Worm (Caenorhabditis elegans) whole organism, L3 larva: ENCODE measurements around the gene F22F4.4.

Experiments
- R02D3.7 ChIP-seq: fragments of 150-350 bp; optimal IDR thresholded peaks from 2 replicates; lab custom pipeline; 2014; ENCODE audit warnings: missing biosample characterization, missing genetic modification characterization
- ZK546.5 ChIP-seq: sonication (generic microtip); optimal IDR thresholded peaks from 2 replicates; lab custom pipeline; 2017; ENCODE audit warnings: missing biosample characterization, missing genetic modification characterization
- aly-2 ChIP-seq: fragments of 150-350 bp; optimal IDR thresholded peaks from 2 replicates; lab custom pipeline; 2014; ENCODE audit warnings: missing biosample characterization, missing genetic modification characterization
- ama-1 ChIP-seq: fragments of 150-350 bp; optimal IDR thresholded peaks from 2 replicates; lab custom pipeline; 2018
- ceh-16 ChIP-seq: sonication (generic microtip); optimal IDR thresholded peaks from 2 replicates; lab custom pipeline; 2017; ENCODE audit warnings: missing biosample characterization, missing genetic modification characterization
- ceh-28 ChIP-seq: fragments of 150-350 bp; optimal IDR thresholded peaks from 2 replicates; lab custom pipeline; 2014; ENCODE audit warnings: missing biosample characterization, missing genetic modification reagents, missing genetic modification characterization
- ceh-82 ChIP-seq: fragments of 150-350 bp; optimal IDR thresholded peaks from 2 replicates; lab custom pipeline; 2014; ENCODE audit warnings: missing biosample characterization, missing genetic modification characterization
- ceh-9 ChIP-seq: sonication (generic microtip); optimal IDR thresholded peaks from 2 replicates; lab custom pipeline; 2018; ENCODE audit warnings: missing biosample characterization, missing genetic modification characterization
- daf-12 ChIP-seq: fragments of 150-350 bp; optimal IDR thresholded peaks from 2 replicates; lab custom pipeline; 2014; ENCODE audit warnings: missing biosample characterization, missing genetic modification reagents, missing genetic modification characterization
- egl-27 ChIP-seq: sonication (generic microtip); optimal IDR thresholded peaks from 4 replicates; lab custom pipeline; 2017; ENCODE audit warnings: missing biosample characterization, missing genetic modification reagents, missing genetic modification characterization
- egl-5 ChIP-seq: fragments of 150-350 bp; optimal IDR thresholded peaks from 2 replicates; lab custom pipeline; 2017; ENCODE audit warnings: missing biosample characterization, missing genetic modification reagents, missing genetic modification characterization, inconsistent platforms
- elt-1 ChIP-seq: fragments of 150-350 bp; optimal IDR thresholded peaks from 2 replicates; lab custom pipeline; 2014; ENCODE audit warnings: missing biosample characterization, missing genetic modification characterization
- elt-2 ChIP-seq: sonication (generic microtip); optimal IDR thresholded peaks from 2 replicates; lab custom pipeline; 2016; ENCODE audit warnings: missing genetic modification reagents, mild to moderate bottlenecking, missing genetic modification characterization, missing compliant biosample characterization
- elt-3 ChIP-seq, 3 experiments: fragments of 150-350 bp in 1 of 3; sonication (generic microtip) in 2 of 3; optimal IDR thresholded peaks; 2 replicates in 2 of 3; 4 replicates in 1 of 3; lab custom pipeline; 2014 to 2017; ENCODE audit warnings: missing biosample characterization in 3 of 3, missing genetic modification characterization in 3 of 3
- eor-1 ChIP-seq, 2 experiments: fragments of 150-350 bp; optimal IDR thresholded peaks; 2 replicates each; lab custom pipeline; 2014 to 2018; ENCODE audit warnings: missing biosample characterization in 2 of 2, missing genetic modification characterization in 2 of 2
- fkh-10 ChIP-seq: sonication (generic microtip); optimal IDR thresholded peaks from 2 replicates; lab custom pipeline; 2017; ENCODE audit warnings: missing biosample characterization, missing genetic modification reagents, missing genetic modification characterization
- fkh-2 ChIP-seq: fragments of 150-350 bp; optimal IDR thresholded peaks from 2 replicates; lab custom pipeline; 2014; ENCODE audit warnings: missing biosample characterization, missing genetic modification reagents, missing genetic modification characterization
- fos-1 ChIP-seq: fragments of 150-350 bp; optimal IDR thresholded peaks from 2 replicates; lab custom pipeline; 2014; ENCODE audit warnings: missing biosample characterization, missing genetic modification characterization
- hmg-11 ChIP-seq: sonication (generic microtip); optimal IDR thresholded peaks from 2 replicates; lab custom pipeline; 2016; ENCODE audit warnings: missing genetic modification characterization, missing compliant biosample characterization
- jun-1 ChIP-seq: fragments of 150-350 bp; optimal IDR thresholded peaks from 2 replicates; lab custom pipeline; 2014; ENCODE audit warnings: missing biosample characterization, missing genetic modification reagents, missing genetic modification characterization
- lin-15B ChIP-seq: fragments of 150-350 bp; optimal IDR thresholded peaks from 2 replicates; lab custom pipeline; 2014; ENCODE audit warnings: missing biosample characterization, missing genetic modification characterization
- lin-39 ChIP-seq: fragments of 150-350 bp; optimal IDR thresholded peaks from 2 replicates; lab custom pipeline; 2018; ENCODE audit warnings: missing biosample characterization, missing genetic modification reagents, missing genetic modification characterization
- lsy-12 ChIP-seq: sonication (generic microtip); optimal IDR thresholded peaks from 2 replicates; lab custom pipeline; 2016; ENCODE audit warnings: mild to moderate bottlenecking, missing genetic modification characterization, missing compliant biosample characterization
- mdl-1 ChIP-seq: fragments of 150-350 bp; optimal IDR thresholded peaks from 2 replicates; lab custom pipeline; 2014; ENCODE audit warnings: missing biosample characterization, missing genetic modification characterization
- mml-1 ChIP-seq: fragments of 150-350 bp; sonication (generic microtip); optimal IDR thresholded peaks from 3 replicates; lab custom pipeline; 2014; ENCODE audit warnings: missing biosample characterization, missing genetic modification characterization
- nfya-1 ChIP-seq: sonication (generic microtip); optimal IDR thresholded peaks from 2 replicates; lab custom pipeline; 2017; ENCODE audit warnings: missing genetic modification characterization, mild to moderate bottlenecking, missing compliant biosample characterization, antibody characterized with exemption, moderate library complexity; ENCODE audit not compliant: insufficient read depth
- nhr-11 ChIP-seq: fragments of 150-350 bp; optimal IDR thresholded peaks from 2 replicates; lab custom pipeline; 2014; ENCODE audit warnings: missing biosample characterization, missing genetic modification characterization
- nhr-12 ChIP-seq: fragments of 150-350 bp; optimal IDR thresholded peaks from 2 replicates; lab custom pipeline; 2014; ENCODE audit warnings: missing biosample characterization, missing genetic modification characterization
- nhr-23 ChIP-seq: fragments of 150-350 bp; optimal IDR thresholded peaks from 2 replicates; lab custom pipeline; 2014; ENCODE audit warnings: missing biosample characterization, missing genetic modification reagents, missing genetic modification characterization
- nhr-237 ChIP-seq: fragments of 150-350 bp; optimal IDR thresholded peaks from 2 replicates; lab custom pipeline; 2014; ENCODE audit warnings: missing biosample characterization, missing genetic modification characterization
- nhr-25 ChIP-seq: sonication (generic microtip); optimal IDR thresholded peaks from 2 replicates; lab custom pipeline; 2017; ENCODE audit warnings: missing biosample characterization, missing genetic modification characterization
- nhr-28 ChIP-seq: fragments of 150-350 bp; optimal IDR thresholded peaks from 2 replicates; lab custom pipeline; 2014; ENCODE audit warnings: missing biosample characterization, missing genetic modification characterization
- nhr-43 ChIP-seq: sonication (generic microtip); optimal IDR thresholded peaks from 2 replicates; lab custom pipeline; 2016; ENCODE audit warnings: mild to moderate bottlenecking, missing genetic modification characterization, missing compliant biosample characterization; ENCODE audit not compliant: poor library complexity, severe bottlenecking
- nhr-67 ChIP-seq: fragments of 150-350 bp; optimal IDR thresholded peaks from 2 replicates; lab custom pipeline; 2014; ENCODE audit warnings: missing biosample characterization, missing genetic modification characterization
- nhr-76 ChIP-seq: fragments of 150-350 bp; sonication (generic microtip); optimal IDR thresholded peaks from 5 replicates; lab custom pipeline; 2014; ENCODE audit warnings: missing biosample characterization, missing genetic modification characterization
- nhr-77 ChIP-seq: fragments of 150-350 bp; optimal IDR thresholded peaks from 2 replicates; lab custom pipeline; 2014; ENCODE audit warnings: missing biosample characterization, missing genetic modification characterization
- pha-4 ChIP-seq: fragments of 150-350 bp; optimal IDR thresholded peaks from 2 replicates; lab custom pipeline; 2014; ENCODE audit warnings: missing biosample characterization, missing genetic modification reagents, missing genetic modification characterization
- pqm-1 ChIP-seq: fragments of 150-350 bp; optimal IDR thresholded peaks from 2 replicates; lab custom pipeline; 2017; ENCODE audit warnings: missing biosample characterization, missing genetic modification characterization, inconsistent platforms
- sea-2 ChIP-seq: fragments of 150-350 bp; sonication (generic microtip); optimal IDR thresholded peaks from 4 replicates; lab custom pipeline; 2014; ENCODE audit warnings: missing biosample characterization, missing genetic modification reagents, missing genetic modification characterization
- skn-1 ChIP-seq: fragments of 150-350 bp; optimal IDR thresholded peaks from 2 replicates; lab custom pipeline; 2014; ENCODE audit warnings: missing biosample characterization, missing genetic modification characterization
- snpc-4 ChIP-seq: fragments of 150-350 bp; optimal IDR thresholded peaks from 2 replicates; lab custom pipeline; 2014; ENCODE audit warnings: missing biosample characterization, missing genetic modification characterization
- tbx-2 ChIP-seq: sonication (generic microtip); optimal IDR thresholded peaks from 2 replicates; lab custom pipeline; 2016; ENCODE audit warnings: mild to moderate bottlenecking, missing genetic modification characterization, missing compliant biosample characterization
- unc-39 ChIP-seq: sonication (generic microtip); optimal IDR thresholded peaks from 4 replicates; lab custom pipeline; 2017; ENCODE audit warnings: missing biosample characterization, missing genetic modification characterization
- unc-62 ChIP-seq: fragments of 150-350 bp; sonication (generic microtip); optimal IDR thresholded peaks from 4 replicates; lab custom pipeline; 2014; ENCODE audit warnings: missing biosample characterization, missing genetic modification reagents, missing genetic modification characterization
- zag-1 ChIP-seq: fragments of 150-350 bp; optimal IDR thresholded peaks from 2 replicates; lab custom pipeline; 2014; ENCODE audit warnings: missing biosample characterization, missing genetic modification characterization
- ztf-11 ChIP-seq: fragments of 150-350 bp; optimal IDR thresholded peaks from 2 replicates; lab custom pipeline; 2014; ENCODE audit warnings: missing biosample characterization, missing genetic modification characterization
- ztf-4 ChIP-seq: fragments of 150-350 bp; optimal IDR thresholded peaks from 2 replicates; lab custom pipeline; 2014; ENCODE audit warnings: missing biosample characterization, missing genetic modification characterization

F22F4.4 gene

ce11 chrX:5985720-5986119, 15.6 kb downstream of the F22F4.4 start:
- TF ChIP-seq ztf-11 (tag; lab: Kevin White, UChicago) (no peak), unc-62 (GFP tag; lab: Kevin White, UChicago) (no peak), pqm-1 (tag; lab: Kevin White, UChicago) (peak; percentile 3), elt-2 (tag; lab: Kevin White, UChicago) (peak; percentile 69), egl-5 (tag; lab: Kevin White, UChicago) (no peak)

- TF ChIP-seq fkh-10 (GFP tag; lab: Kevin White, UChicago) = peak; percentile 56
- TF ChIP-seq tbx-2 (tag; lab: Kevin White, UChicago) = peak; percentile 63
- TF ChIP-seq nhr-76 (tag; lab: Kevin White, UChicago) = no peak
- no peak for TF ChIP-seq aly-2
- TF ChIP-seq nhr-28 = no peak
- TF ChIP-seq sea-2 (GFP tag; lab: Kevin White, UChicago) = no peak
- no peak for TF ChIP-seq nhr-11 (tag; lab: Kevin White, UChicago)
- TF ChIP-seq nhr-67 (tag; lab: Kevin White, UChicago) = no peak
- TF ChIP-seq ceh-82 = peak; percentile 76
- TF ChIP-seq nhr-23 (tag; lab: Kevin White, UChicago) = peak; percentile 74
- TF ChIP-seq nhr-77 (tag; lab: Kevin White, UChicago) = no peak
- peak; percentile 49 for TF ChIP-seq zag-1
- peak; percentile 61 for TF ChIP-seq snpc-4 (tag; lab: Kevin White, UChicago)
- no peak for TF ChIP-seq daf-12 (tag; lab: Kevin White, UChicago)
- TF ChIP-seq fkh-2 (tag; lab: Kevin White, UChicago) = no peak
- TF ChIP-seq fos-1 (tag; lab: Kevin White, UChicago) = no peak
- peak; percentile 75 for TF ChIP-seq elt-2 (tag; lab: Kevin White, UChicago)
- peak; percentile 60 for TF ChIP-seq ceh-28
- peak; percentile 93 for TF ChIP-seq pha-4 (tag; lab: Kevin White, UChicago)
- peak; percentile 79 for TF ChIP-seq egl-5 (tag; lab: Kevin White, UChicago)
- TF ChIP-seq nhr-12 (tag; lab: Kevin White, UChicago) = no peak
- TF ChIP-seq unc-39 (tag; lab: Kevin White, UChicago) = no peak
- peak; percentile 15 for TF ChIP-seq elt-1 (tag; lab: Kevin White, UChicago)
- TF ChIP-seq unc-62 (GFP tag; lab: Kevin White, UChicago) = peak; percentile 81
- TF ChIP-seq skn-1 (tag; lab: Kevin White, UChicago) = peak; percentile 88
- no peak for TF ChIP-seq eor-1 (tag; optimal IDR thresholded peaks at IDR 0.05; lab: Kevin White, UChicago)
- peak; percentile 11 for TF ChIP-seq pqm-1 (tag; lab: Kevin White, UChicago)
- peak; percentile 98 for TF ChIP-seq lin-39 (tag; lab: Kevin White, UChicago)
- peak; percentile 67 for TF ChIP-seq lsy-12 (tag; lab: Kevin White, UChicago)
- TF ChIP-seq lin-15B (tag; lab: Kevin White, UChicago) = peak; percentile 91
- peak; percentile 65 for TF ChIP-seq nhr-25 (tag; lab: Kevin White, UChicago)
- TF ChIP-seq jun-1 (tag; lab: Kevin White, UChicago) = peak; percentile 79
- no peak for TF ChIP-seq ceh-9 (tag; lab: Kevin White, UChicago)
- no peak for TF ChIP-seq nhr-43 (tag; lab: Kevin White, UChicago)
- no peak for TF ChIP-seq nhr-237 (tag; lab: Kevin White, UChicago)
- TF ChIP-seq ztf-4 = no peak
- peak; percentile 18 for TF ChIP-seq egl-27 (tag; lab: Kevin White, UChicago)
- peak; percentile 95 for TF ChIP-seq nfya-1
- peak; percentile 60 for TF ChIP-seq ZK546.5 (tag; lab: Kevin White, UChicago)
- TF ChIP-seq hmg-11 (tag; lab: Kevin White, UChicago) = peak; percentile 97
- TF ChIP-seq elt-3 (tag; optimal IDR thresholded peaks at IDR 0.05; lab: Kevin White, UChicago) = no peak
- TF ChIP-seq ceh-16 (tag; lab: Kevin White, UChicago) = no peak
- no peak for TF ChIP-seq ama-1
- TF ChIP-seq mdl-1 (tag; lab: Kevin White, UChicago) = peak; percentile 42
- no peak for TF ChIP-seq mml-1 (tag; lab: Kevin White, UChicago)
- peak; percentile 70 for TF ChIP-seq R02D3.7 (tag; lab: Kevin White, UChicago)
- TF ChIP-seq ztf-11 (tag; lab: Kevin White, UChicago) = no peak
Measured at ce11 chrX:5984581-5985039, 16.7 kb downstream of the F22F4.4 start, which contains the start of gene klp-13. Gene klp-13, plus strand, starts transcription at chrX:5984989.
